Worm (Caenorhabditis elegans) whole organism, L1 larva: ENCODE measurements around the gene D1086.17.

Experiments used
- ama-1 ChIP-seq: fragments of 150-350 bp; optimal IDR thresholded peaks from 2 replicates; lab custom pipeline; 2014
- blmp-1 ChIP-seq: fragments of 150-350 bp; optimal IDR thresholded peaks from 2 replicates; lab custom pipeline; 2014; ENCODE audit warnings: missing biosample characterization, missing genetic modification characterization
- nhr-28 ChIP-seq: fragments of 150-350 bp; optimal IDR thresholded peaks from 2 replicates; lab custom pipeline; 2014; ENCODE audit warnings: missing biosample characterization, missing genetic modification characterization
- pax-3 ChIP-seq: fragments of 200-800 bp; sonication (Bioruptor generic); optimal IDR thresholded peaks from 2 replicates; lab custom pipeline; 2018; ENCODE audit warnings: mild to moderate bottlenecking, missing genetic modification characterization, moderate library complexity, missing compliant biosample characterization
- skn-1 ChIP-seq: fragments of 150-350 bp; optimal IDR thresholded peaks from 2 replicates; lab custom pipeline; 2014; ENCODE audit warnings: missing biosample characterization, missing genetic modification characterization
- unc-62 ChIP-seq: fragments of 150-350 bp; optimal IDR thresholded peaks from 2 replicates; lab custom pipeline; 2014; ENCODE audit warnings: missing biosample characterization, missing genetic modification reagents, missing genetic modification characterization

- TF ChIP-seq ama-1 (no peak), pax-3 (tag; lab: Kevin White, UChicago) (no peak), nhr-28 (tag; lab: Kevin White, UChicago) (no peak), unc-62 (no peak), skn-1 (no peak), blmp-1 (tag; lab: Kevin White, UChicago) (no peak)
Measured at ce11 chrV:14064422-14064821, 3.2 kb upstream of the D1086.17 start, which contains the start of gene D1086.21.
